Fruit fly (Drosophila melanogaster) whole organism, pupa: ENCODE measurements around the gene mRpS25.

Source experiments
- CG10348 ChIP-seq: fragments of 200-800 bp; sonication (Bioruptor generic); IDR thresholded peaks from 2 replicates; pipeline ENCODE4 v1.3.6; 2022; ENCODE audit warnings: missing biosample characterization, missing genetic modification characterization
- CG12605 ChIP-seq: fragments of 200-800 bp; sonication (Bioruptor generic); IDR thresholded peaks from 2 replicates; pipeline ENCODE4 v1.3.6; 2022; ENCODE audit warnings: missing biosample characterization, missing genetic modification characterization
- CG14655 ChIP-seq: fragments of 200-800 bp; sonication (Bioruptor generic); optimal IDR thresholded peaks from 3 replicates; lab custom pipeline; 2017; ENCODE audit warnings: mild to moderate bottlenecking, missing biosample characterization, missing genetic modification reagents, missing genetic modification characterization
- CG15710 ChIP-seq: fragments of 200-800 bp; sonication (Bioruptor generic); optimal IDR thresholded peaks from 2 replicates; lab custom pipeline; 2018; ENCODE audit warnings: missing biosample characterization, mild to moderate bottlenecking, missing genetic modification characterization, moderate library complexity
- CG17806 ChIP-seq: fragments of 200-800 bp; sonication (Bioruptor generic); optimal IDR thresholded peaks from 2 replicates; lab custom pipeline; 2018; ENCODE audit warnings: missing biosample characterization, mild to moderate bottlenecking, missing genetic modification characterization, moderate library complexity
- CG32121 ChIP-seq: fragments of 200-800 bp; sonication (Bioruptor generic); IDR thresholded peaks from 2 replicates; pipeline ENCODE4 v1.3.6; 2022; ENCODE audit warnings: missing biosample characterization, missing genetic modification characterization
- CG34367 ChIP-seq: fragments of 200-800 bp; sonication (Bioruptor generic); optimal IDR thresholded peaks from 2 replicates; lab custom pipeline; 2018; ENCODE audit warnings: missing biosample characterization, mild to moderate bottlenecking, missing genetic modification characterization
- CG8159 ChIP-seq: fragments of 200-800 bp; sonication (Bioruptor generic); optimal IDR thresholded peaks from 3 replicates; lab custom pipeline; 2018; ENCODE audit warnings: missing biosample characterization, mild to moderate bottlenecking, missing genetic modification characterization, moderate library complexity
- CG8301 ChIP-seq: fragments of 200-800 bp; sonication (Bioruptor generic); optimal IDR thresholded peaks from 2 replicates; lab custom pipeline; 2018; ENCODE audit warnings: missing biosample characterization, mild to moderate bottlenecking, missing genetic modification characterization
- CG9948 ChIP-seq: fragments of 200-800 bp; sonication (Bioruptor generic); optimal IDR thresholded peaks from 2 replicates; lab custom pipeline; 2018; ENCODE audit warnings: missing biosample characterization, mild to moderate bottlenecking, missing genetic modification characterization, moderate library complexity
- D1 ChIP-seq: fragments of 200-800 bp; sonication (Bioruptor generic); optimal IDR thresholded peaks from 2 replicates; lab custom pipeline; 2018; ENCODE audit warnings: missing biosample characterization, mild to moderate bottlenecking, missing genetic modification characterization, moderate library complexity
- EcR ChIP-seq: fragments of 200-800 bp; sonication (Bioruptor generic); optimal IDR thresholded peaks from 3 replicates; lab custom pipeline; 2019; ENCODE audit warnings: missing biosample characterization, missing genetic modification characterization, mild to moderate bottlenecking, moderate library complexity, missing genetic modification reagents
- Ets98B ChIP-seq: fragments of 200-800 bp; sonication (Bioruptor generic); IDR thresholded peaks from 2 replicates; pipeline ENCODE4 v1.3.6; 2022; ENCODE audit warnings: missing biosample characterization, missing genetic modification characterization
- Pif1A ChIP-seq: fragments of 200-800 bp; sonication (Bioruptor generic); optimal IDR thresholded peaks from 3 replicates; lab custom pipeline; 2016; ENCODE audit warnings: missing biosample characterization, missing genetic modification characterization
- Pif1B ChIP-seq: fragments of 200-800 bp; sonication (Bioruptor generic); optimal IDR thresholded peaks from 3 replicates; lab custom pipeline; 2016; ENCODE audit warnings: missing biosample characterization, missing genetic modification characterization
- Snoo ChIP-seq: fragments of 200-800 bp; sonication (Bioruptor generic); optimal IDR thresholded peaks from 3 replicates; lab custom pipeline; 2017; ENCODE audit warnings: missing biosample characterization, mild to moderate bottlenecking, missing genetic modification characterization, inconsistent platforms
- fd96Ca ChIP-seq: fragments of 200-800 bp; sonication (Bioruptor generic); IDR thresholded peaks from 3 replicates; pipeline ENCODE4 v1.3.6; 2022; ENCODE audit warnings: missing biosample characterization, missing genetic modification characterization
- gl ChIP-seq: fragments of 200-800 bp; sonication (Bioruptor generic); optimal IDR thresholded peaks from 2 replicates; lab custom pipeline; 2018; ENCODE audit warnings: missing biosample characterization, mild to moderate bottlenecking, missing genetic modification characterization

mRpS25 gene

dm6 chrX:14591491-14591890, 8.7 kb upstream of the mRpS25 start:
- TF ChIP-seq CG10348: no peak
- no peak for TF ChIP-seq CG8301 (tag; lab: Kevin White, UChicago)
- no peak for TF ChIP-seq CG8159
- 0 out of 2 replicates have a peak, but pooled peaks have one; percentile 19 for TF ChIP-seq CG32121 (GFP tag; lab: Robert Waterston, UW)

- TF ChIP-seq CG14655 (GFP tag; lab: Kevin White, UChicago): no peak
- no peak for TF ChIP-seq CG8301 (tag; lab: Kevin White, UChicago)
- TF ChIP-seq gl (tag; lab: Kevin White, UChicago): no peak
- no peak for TF ChIP-seq CG10348
- TF ChIP-seq CG12605 (GFP tag; lab: Robert Waterston, UW): no peak
- no peak for TF ChIP-seq Pif1A
- TF ChIP-seq Pif1B (GFP tag; lab: Kevin White, UChicago): no peak
- TF ChIP-seq CG9948 (tag; lab: Kevin White, UChicago): no peak
- no peak for TF ChIP-seq Ets98B
- no peak for TF ChIP-seq CG15710 (tag; lab: Kevin White, UChicago)
- no peak for TF ChIP-seq D1 (tag; lab: Kevin White, UChicago)
- TF ChIP-seq Snoo: no peak
- TF ChIP-seq EcR (GFP tag; lab: Kevin White, UChicago): no peak
- TF ChIP-seq CG34367 (tag; lab: Kevin White, UChicago): no peak
- TF ChIP-seq fd96Ca (GFP tag; lab: Robert Waterston, UW): no peak
- no peak for TF ChIP-seq CG8159
- TF ChIP-seq CG17806 (tag; lab: Kevin White, UChicago): no peak
These were observed 6.3 kb upstream of the mRpS25 start for dm6 chrX:14588996-14589621.

dm6 chrX:14588509-14588908, 5.7 kb upstream of the mRpS25 start:
- TF ChIP-seq gl (tag; lab: Kevin White, UChicago): no peak
- no peak for TF ChIP-seq Snoo
- no peak for TF ChIP-seq Ets98B

- TF ChIP-seq CG14655 (GFP tag; lab: Kevin White, UChicago): no peak
These were observed 2.5 kb upstream of the mRpS25 start for dm6 chrX:14585263-14585662.

- TF ChIP-seq Snoo: no peak
These were observed 2.3 kb downstream of the mRpS25 start, which contains the start of gene CG14414 for dm6 chrX:14580359-14580961. TSS of gene CG14414 (plus strand) at chrX:14580600.
